Worm (Caenorhabditis elegans) whole organism, early embryonic: ENCODE results near the gene F53F8.3.

ENCODE experiments used
- F13C5.2 ChIP-seq: sonication (generic microtip); optimal IDR thresholded peaks from 2 replicates; lab custom pipeline; 2017; ENCODE audit warnings: mild to moderate bottlenecking, missing genetic modification characterization, inconsistent platforms, missing compliant biosample characterization
- aly-1 ChIP-seq: sonication (generic microtip); optimal IDR thresholded peaks from 2 replicates; lab custom pipeline; 2016; ENCODE audit warnings: missing genetic modification characterization, missing compliant biosample characterization
- ama-1 ChIP-seq: fragments of 150-350 bp; optimal IDR thresholded peaks from 2 replicates; lab custom pipeline; 2014
- ceh-13 ChIP-seq: fragments of 200-800 bp; sonication (Bioruptor generic); optimal IDR thresholded peaks from 2 replicates; lab custom pipeline; 2018; ENCODE audit warnings: mild to moderate bottlenecking, missing genetic modification characterization, missing compliant biosample characterization
- ceh-36 ChIP-seq: sonication (generic microtip); optimal IDR thresholded peaks from 2 replicates; lab custom pipeline; 2016; ENCODE audit warnings: missing genetic modification characterization, inconsistent platforms, missing compliant biosample characterization
- flt-1 ChIP-seq: fragments of 200-800 bp; sonication (Bioruptor generic); IDR thresholded peaks from 2 replicates; pipeline ENCODE4 v1.3.6; 2022; ENCODE audit warnings: missing genetic modification characterization, missing compliant biosample characterization
- hnd-1 ChIP-seq: sonication (generic microtip); optimal IDR thresholded peaks from 2 replicates; lab custom pipeline; 2016; ENCODE audit warnings: missing genetic modification characterization, missing compliant biosample characterization
- pes-1 ChIP-seq: fragments of 200-800 bp; sonication (Bioruptor generic); IDR thresholded peaks from 2 replicates; pipeline ENCODE4 v1.3.6; 2022; ENCODE audit warnings: missing genetic modification reagents, missing genetic modification characterization, missing compliant biosample characterization
- scrt-1 ChIP-seq: fragments of 200-800 bp; sonication (Bioruptor generic); IDR thresholded peaks from 2 replicates; pipeline ENCODE4 v1.3.6; 2022; ENCODE audit warnings: missing genetic modification characterization, missing compliant biosample characterization
- sea-1 ChIP-seq: fragments of 200-800 bp; sonication (Bioruptor generic); conservative IDR thresholded peaks from 2 replicates; pipeline ENCODE4 v1.3.6; 2022; ENCODE audit warnings: missing genetic modification characterization, missing compliant biosample characterization
- tbx-11 ChIP-seq: fragments of 200-800 bp; sonication (Bioruptor generic); IDR thresholded peaks from 2 replicates; pipeline ENCODE4 v1.3.6; 2022; ENCODE audit warnings: missing genetic modification characterization, missing compliant biosample characterization
- tbx-37 ChIP-seq: fragments of 200-800 bp; sonication (Bioruptor generic); conservative IDR thresholded peaks from 2 replicates; pipeline ENCODE4 v1.3.6; 2022; ENCODE audit warnings: missing genetic modification reagents, missing genetic modification characterization, missing compliant biosample characterization
- tra-4 ChIP-seq: sonication (generic microtip); optimal IDR thresholded peaks from 2 replicates; lab custom pipeline; 2017; ENCODE audit warnings: missing genetic modification characterization, missing compliant biosample characterization

DNA sequence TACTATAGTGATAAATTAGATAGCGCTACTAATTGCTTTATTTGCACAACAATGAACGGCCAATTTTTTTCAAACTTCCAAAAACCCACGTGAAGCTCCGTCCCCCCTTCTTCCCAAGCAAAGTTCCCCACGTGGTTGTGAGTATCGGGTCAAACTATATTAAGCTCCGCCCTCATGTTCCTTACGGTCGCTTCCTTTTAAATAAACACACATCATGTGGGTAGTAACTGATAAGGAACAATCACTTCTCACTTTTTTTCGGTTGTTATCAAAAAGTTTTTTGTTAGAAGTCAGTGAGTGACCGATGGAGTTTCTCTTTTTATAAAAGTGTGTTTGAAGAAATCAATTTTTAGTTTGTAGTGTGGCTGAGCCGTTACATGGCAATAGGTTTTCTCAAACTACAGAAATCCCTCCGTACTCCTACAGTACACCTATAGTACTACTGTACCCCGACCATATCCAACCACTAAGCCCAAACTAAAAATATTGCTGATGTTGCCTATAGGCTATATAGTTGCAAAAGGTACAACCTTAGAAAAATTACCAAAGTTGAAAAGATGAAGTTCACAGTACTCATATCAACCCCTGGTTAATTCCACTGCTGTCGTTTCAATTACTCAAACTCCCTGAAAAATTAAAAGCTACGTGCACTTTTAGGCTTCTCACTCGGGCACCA lies 23.1 kb upstream of the F53F8.3 start:
- TF ChIP-seq ceh-36 (no peak), flt-1 (GFP tag; lab: Robert Waterston, UW) (no peak), ama-1 (lab: Kevin White, UChicago) (no peak), scrt-1 (no peak), tbx-37 (GFP tag; lab: Robert Waterston, UW) (no peak), aly-1 (tag; lab: Kevin White, UChicago) (no peak), tra-4 (tag; lab: Kevin White, UChicago) (no peak), hnd-1 (tag; lab: Kevin White, UChicago) (no peak), sea-1 (GFP tag; lab: Robert Waterston, UW) (no peak), ceh-13 (GFP tag; lab: Kevin White, UChicago) (no peak), tbx-11 (GFP tag; lab: Robert Waterston, UW) (no peak), F13C5.2 (tag; lab: Kevin White, UChicago) (no peak), pes-1 (GFP tag; lab: Robert Waterston, UW) (no peak)
